Fruit fly (Drosophila melanogaster) whole organism: ENCODE results near the gene Osi6.
A peak's percentile ranks its signal among the peaks of the same experiment; 100 is the strongest.

Source experiments
- Dll ChIP-seq: fragments of >200 bp; optimal IDR thresholded peaks from 2 replicates; lab custom pipeline; 2017
- pan ChIP-seq: fragments of >200 bp; optimal IDR thresholded peaks from 2 replicates; lab custom pipeline; 2017
- psq ChIP-seq: fragments of >200 bp; optimal IDR thresholded peaks from 2 replicates; lab custom pipeline; 2017

DNA sequence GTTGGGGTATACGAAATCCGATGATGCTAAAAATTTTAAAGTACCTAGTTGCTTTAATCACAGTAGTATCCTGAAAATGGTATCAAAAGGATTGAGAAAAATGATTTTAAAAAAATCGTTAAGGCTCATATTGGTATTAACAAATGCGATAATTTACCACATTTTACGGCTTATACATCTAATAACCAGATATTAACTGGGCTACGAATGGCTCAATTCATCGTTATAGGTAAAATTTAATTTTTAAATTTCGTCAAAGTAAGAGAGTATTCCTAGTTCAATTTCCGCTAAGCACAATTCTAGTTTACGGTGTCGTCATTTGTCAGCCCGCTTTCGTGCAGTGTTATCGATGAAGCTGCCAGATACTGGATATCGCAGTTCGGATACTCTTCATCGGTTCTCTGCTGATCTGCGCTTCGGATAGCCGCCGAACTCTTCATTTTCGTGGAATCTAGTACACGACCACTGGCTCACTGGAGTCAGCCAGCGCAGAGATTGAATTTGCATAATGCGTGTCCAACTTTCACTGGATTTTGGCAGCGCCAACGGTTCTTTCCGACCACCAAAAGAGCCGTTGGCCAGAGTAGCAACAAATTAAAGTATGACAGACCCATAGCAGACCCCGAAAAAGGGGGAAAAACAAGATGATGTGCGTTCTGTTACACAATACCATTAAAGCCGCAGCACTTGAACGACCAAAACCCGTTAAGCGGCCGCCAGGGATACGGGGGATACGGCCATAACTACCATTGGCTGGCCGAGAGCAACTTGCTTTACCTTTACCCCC lies 5.3 kb upstream of the Osi6 start:
- TF ChIP-seq pan (lab: Kevin White, UChicago), result no peak
- no peak for TF ChIP-seq psq (lab: Kevin White, UChicago)
- TF ChIP-seq Dll (lab: Kevin White, UChicago), result peak; percentile 37
